Worm (Caenorhabditis elegans): ENCODE results near the gene F31F4.1.

The F31F4.1 gene

ce11 chrV:655823-656222 is 28.0 kb upstream of the F31F4.1 start, which contains the start of gene srh-245:
TSS of gene srh-245 (minus strand) at chrV:655923.
- TF ChIP-seq sptf-1 (tag; optimal IDR thresholded peaks at IDR 0.05) (no peak), lin-32 (GFP tag; optimal IDR thresholded peaks at IDR 0.05) (no peak), zip-8 (tag; optimal IDR thresholded peaks at IDR 0.05) (no peak), snpc-4 (tag; optimal IDR thresholded peaks at IDR 0.05) (no peak), ham-2 (GFP tag; optimal IDR thresholded peaks at IDR 0.05) (no peak), pha-4 (tag; optimal IDR thresholded peaks at IDR 0.05) (no peak), ceh-39 (tag; optimal IDR thresholded peaks at IDR 0.05) (no peak), nhr-76 (tag; optimal IDR thresholded peaks at IDR 0.05) (no peak), unc-120 (tag; optimal IDR thresholded peaks at IDR 0.05; ENCODE audit: poor library complexity, severe bottlenecking) (no peak), hlh-1 (tag; optimal IDR thresholded peaks at IDR 0.05) (no peak), unc-62 (GFP tag; optimal IDR thresholded peaks at IDR 0.05) (no peak)

- no peak for TF ChIP-seq tbx-8 (GFP tag; optimal IDR thresholded peaks at IDR 0.05)
- TF ChIP-seq pha-4 (tag; optimal IDR thresholded peaks at IDR 0.05): no peak
- TF ChIP-seq nhr-237 (tag; optimal IDR thresholded peaks at IDR 0.05): no peak
- TF ChIP-seq cnd-1 (tag; optimal IDR thresholded peaks at IDR 0.05): no peak
- no peak for TF ChIP-seq lsy-2 (tag; optimal IDR thresholded peaks at IDR 0.05)
- TF ChIP-seq lin-13 (tag; optimal IDR thresholded peaks at IDR 0.05): no peak
- no peak for TF ChIP-seq hlh-1 (tag; optimal IDR thresholded peaks at IDR 0.05)
- TF ChIP-seq bed-3 (GFP tag; optimal IDR thresholded peaks at IDR 0.05): no peak
- no peak for TF ChIP-seq nhr-2 (tag; optimal IDR thresholded peaks at IDR 0.05)
- no peak for TF ChIP-seq unc-120 (tag; optimal IDR thresholded peaks at IDR 0.05; ENCODE audit: poor library complexity, severe bottlenecking)
- no peak for TF ChIP-seq snpc-4 (tag; optimal IDR thresholded peaks at IDR 0.05)
- no peak for TF ChIP-seq lin-32 (GFP tag; optimal IDR thresholded peaks at IDR 0.05)
- TF ChIP-seq ceh-39 (tag; optimal IDR thresholded peaks at IDR 0.05): no peak
- no peak for TF ChIP-seq mep-1 (tag; optimal IDR thresholded peaks at IDR 0.05)
- no peak for TF ChIP-seq elt-3 (tag; optimal IDR thresholded peaks at IDR 0.05)
- no peak for TF ChIP-seq sem-2 (GFP tag; optimal IDR thresholded peaks at IDR 0.05)
- no peak for TF ChIP-seq ceh-43 (GFP tag; optimal IDR thresholded peaks at IDR 0.05)
These were observed 26.2 kb upstream of the F31F4.1 start, which contains the start of gene srh-246 for ce11 chrV:657678-658077. TSS of gene srh-246 (minus strand) at chrV:657778.

- TF ChIP-seq bed-3 (GFP tag; optimal IDR thresholded peaks at IDR 0.05) (no peak), pha-4 (tag; optimal IDR thresholded peaks at IDR 0.05) (no peak)
These were observed 23.6 kb upstream of the F31F4.1 start, which contains the start of gene F31F4.17 for ce11 chrV:660210-660609. TSS of gene F31F4.17 (minus strand) at chrV:660310.

ce11 chrV:664337-664847 is 19.5 kb upstream of the F31F4.1 start, which contains the start of the genes F31F4.11 and srh-266:
TSS of gene F31F4.11 (minus strand) at chrV:664437.
TSS of gene srh-266 (plus strand) at chrV:664797.
- no peak for TF ChIP-seq snpc-4 (tag; optimal IDR thresholded peaks at IDR 0.05)
- no peak for TF ChIP-seq unc-39 (tag; optimal IDR thresholded peaks at IDR 0.05)
- no peak for TF ChIP-seq elt-1 (tag; optimal IDR thresholded peaks at IDR 0.05; ENCODE audit: borderline replicate concordance, insufficient read depth)
- no peak for TF ChIP-seq mls-2 (tag; optimal IDR thresholded peaks at IDR 0.05)
- TF ChIP-seq elt-3 (tag; optimal IDR thresholded peaks at IDR 0.05): no peak
- TF ChIP-seq blmp-1 (tag; optimal IDR thresholded peaks at IDR 0.05): no peak
- TF ChIP-seq ceh-39 (tag; optimal IDR thresholded peaks at IDR 0.05): no peak
- TF ChIP-seq mab-5 (tag; optimal IDR thresholded peaks at IDR 0.05): no peak
- TF ChIP-seq flh-1 (GFP tag; optimal IDR thresholded peaks at IDR 0.05): no peak

- TF ChIP-seq ceh-83 (GFP tag; optimal IDR thresholded peaks at IDR 0.05) (no peak), nhr-28 (tag; optimal IDR thresholded peaks at IDR 0.05) (no peak), nhr-237 (tag; optimal IDR thresholded peaks at IDR 0.05) (no peak), snpc-4 (tag; optimal IDR thresholded peaks at IDR 0.05) (no peak), mep-1 (tag; optimal IDR thresholded peaks at IDR 0.05) (no peak), nhr-12 (tag; optimal IDR thresholded peaks at IDR 0.05) (no peak), lin-13 (tag; optimal IDR thresholded peaks at IDR 0.05) (no peak), nhr-2 (tag; optimal IDR thresholded peaks at IDR 0.05) (no peak), sem-2 (GFP tag; optimal IDR thresholded peaks at IDR 0.05) (no peak), M03D4.4 (tag; optimal IDR thresholded peaks at IDR 0.05) (no peak), mls-2 (tag; optimal IDR thresholded peaks at IDR 0.05) (no peak), ceh-43 (GFP tag; optimal IDR thresholded peaks at IDR 0.05) (no peak)
These were observed 16.4 kb upstream of the F31F4.1 start, which contains the start of gene nhr-180 for ce11 chrV:667459-667858. TSS of gene nhr-180 (minus strand) at chrV:667510.

Data from whole organism, mixed stage, embryonic.